Fruit fly (Drosophila melanogaster) whole organism, prepupa: ENCODE results near the gene Las.
A peak's percentile ranks its signal among the peaks of the same experiment; 100 is the strongest.

Experiments used
- Blimp-1 ChIP-seq: fragments of 200-800 bp; sonication (Bioruptor generic); optimal IDR thresholded peaks from 3 replicates; lab custom pipeline; 2017; ENCODE audit warnings: missing biosample characterization, missing genetic modification characterization, mild to moderate bottlenecking, moderate library complexity, missing genetic modification reagents
- CG10631 ChIP-seq: fragments of 200-800 bp; sonication (Bioruptor generic); optimal IDR thresholded peaks from 2 replicates; lab custom pipeline; 2016; ENCODE audit warnings: missing biosample characterization, missing genetic modification characterization
- CG10669 ChIP-seq: fragments of 200-800 bp; sonication (Bioruptor generic); optimal IDR thresholded peaks from 3 replicates; lab custom pipeline; 2018; ENCODE audit warnings: missing biosample characterization, mild to moderate bottlenecking, missing genetic modification characterization, moderate library complexity
- CG11294 ChIP-seq: fragments of 200-800 bp; sonication (Bioruptor generic); IDR thresholded peaks from 2 replicates; pipeline ENCODE4 v1.3.6; 2022; ENCODE audit warnings: missing biosample characterization, missing genetic modification characterization
- CG11762 ChIP-seq: fragments of 200-800 bp; sonication (Bioruptor generic); optimal IDR thresholded peaks from 3 replicates; lab custom pipeline; 2016; ENCODE audit warnings: missing biosample characterization, missing genetic modification characterization; ENCODE audit not compliant: insufficient read depth
- CG11902 ChIP-seq: fragments of 200-800 bp; sonication (Bioruptor generic); optimal IDR thresholded peaks from 3 replicates; lab custom pipeline; 2016; ENCODE audit warnings: missing biosample characterization, missing genetic modification characterization
- CG15336 ChIP-seq: fragments of 200-800 bp; sonication (Bioruptor generic); IDR thresholded peaks from 2 replicates; pipeline ENCODE4 v1.3.6; 2022; ENCODE audit warnings: missing biosample characterization, missing genetic modification characterization
- CG16779 ChIP-seq: fragments of 200-800 bp; sonication (Bioruptor generic); optimal IDR thresholded peaks from 3 replicates; lab custom pipeline; 2017; ENCODE audit warnings: missing biosample characterization, mild to moderate bottlenecking, missing genetic modification characterization
- CG3032 ChIP-seq: fragments of 200-800 bp; optimal IDR thresholded peaks from 2 replicates; lab custom pipeline; 2019; ENCODE audit warnings: missing biosample characterization, mild to moderate bottlenecking, missing genetic modification characterization, moderate library complexity
- CG31627 ChIP-seq: fragments of 200-800 bp; sonication (Bioruptor generic); optimal IDR thresholded peaks from 3 replicates; lab custom pipeline; 2016; ENCODE audit warnings: missing biosample characterization, missing genetic modification characterization
- CG32006 ChIP-seq: fragments of 200-800 bp; sonication (Bioruptor generic); optimal IDR thresholded peaks from 3 replicates; lab custom pipeline; 2017; ENCODE audit warnings: missing biosample characterization, mild to moderate bottlenecking, missing genetic modification characterization
- CG4318 ChIP-seq: fragments of 200-800 bp; sonication (Bioruptor generic); optimal IDR thresholded peaks from 3 replicates; lab custom pipeline; 2017; ENCODE audit warnings: missing biosample characterization, mild to moderate bottlenecking, missing genetic modification characterization
- CG6163 ChIP-seq: fragments of 200-800 bp; sonication (Bioruptor generic); IDR thresholded peaks from 3 replicates; pipeline ENCODE4 v1.3.6; 2022; ENCODE audit warnings: missing biosample characterization, missing genetic modification characterization
- CG6276 ChIP-seq: fragments of 200-800 bp; sonication (Bioruptor generic); optimal IDR thresholded peaks from 2 replicates; lab custom pipeline; 2017; ENCODE audit warnings: missing biosample characterization, mild to moderate bottlenecking, missing genetic modification characterization
- CG6792 ChIP-seq: fragments of 200-800 bp; sonication (Bioruptor generic); optimal IDR thresholded peaks from 3 replicates; lab custom pipeline; 2016; ENCODE audit warnings: missing biosample characterization, missing genetic modification characterization
- CG6808 ChIP-seq: fragments of 200-800 bp; sonication (Bioruptor generic); optimal IDR thresholded peaks from 3 replicates; lab custom pipeline; 2017; ENCODE audit warnings: missing biosample characterization, missing genetic modification characterization, mild to moderate bottlenecking, moderate library complexity, missing genetic modification reagents
- CG6854 ChIP-seq: fragments of 200-800 bp; sonication (Bioruptor generic); optimal IDR thresholded peaks from 2 replicates; lab custom pipeline; 2017; ENCODE audit warnings: missing biosample characterization, mild to moderate bottlenecking, missing genetic modification characterization
- CG8319 ChIP-seq: fragments of 200-800 bp; sonication (Bioruptor generic); optimal IDR thresholded peaks from 3 replicates; lab custom pipeline; 2016; ENCODE audit warnings: missing biosample characterization, missing genetic modification characterization
- CG8632 ChIP-seq: fragments of 200-800 bp; sonication (Bioruptor generic); optimal IDR thresholded peaks from 3 replicates; lab custom pipeline; 2016; ENCODE audit warnings: missing biosample characterization, missing genetic modification characterization
- CG9139 ChIP-seq: fragments of 200-800 bp; sonication (Bioruptor generic); optimal IDR thresholded peaks from 3 replicates; lab custom pipeline; 2017; ENCODE audit warnings: missing biosample characterization, mild to moderate bottlenecking, missing genetic modification characterization
- Eip75B ChIP-seq: fragments of 200-800 bp; sonication (Bioruptor generic); optimal IDR thresholded peaks from 3 replicates; lab custom pipeline; 2016; ENCODE audit warnings: missing biosample characterization, missing genetic modification characterization
- Eip78C ChIP-seq: fragments of 200-800 bp; sonication (Bioruptor generic); peaks from one replicate; lab custom pipeline; 2016; ENCODE audit warnings: missing biosample characterization, missing genetic modification characterization
- Eip93F ChIP-seq: fragments of 200-800 bp; sonication (Bioruptor generic); optimal IDR thresholded peaks from 2 replicates; lab custom pipeline; 2016; ENCODE audit warnings: missing biosample characterization, mild to moderate bottlenecking, missing genetic modification characterization
- Ets21C ChIP-seq: fragments of 200-800 bp; sonication (Bioruptor generic); optimal IDR thresholded peaks from 3 replicates; lab custom pipeline; 2016; ENCODE audit warnings: missing biosample characterization, missing genetic modification characterization
- Ets96B ChIP-seq: fragments of 200-800 bp; optimal IDR thresholded peaks from 2 replicates; lab custom pipeline; 2019; ENCODE audit warnings: missing biosample characterization, mild to moderate bottlenecking, missing genetic modification characterization, moderate library complexity
- Gug ChIP-seq: fragments of 200-800 bp; sonication (Bioruptor generic); IDR thresholded peaks from 2 replicates; pipeline ENCODE4 v1.3.6; 2022; ENCODE audit warnings: missing biosample characterization, missing genetic modification characterization
- Hr38 ChIP-seq: sonication (Bioruptor generic); optimal IDR thresholded peaks from 2 replicates; lab custom pipeline; 2016; ENCODE audit warnings: missing biosample characterization, missing genetic modification characterization
- Hr4 ChIP-seq: fragments of 200-800 bp; sonication (Bioruptor generic); optimal IDR thresholded peaks from 3 replicates; lab custom pipeline; 2016; ENCODE audit warnings: missing biosample characterization, missing genetic modification characterization
- Met ChIP-seq: fragments of 200-800 bp; sonication (Bioruptor generic); optimal IDR thresholded peaks from 3 replicates; lab custom pipeline; 2016; ENCODE audit warnings: missing biosample characterization, missing genetic modification characterization
- OdsH ChIP-seq: fragments of 200-800 bp; sonication (Bioruptor generic); optimal IDR thresholded peaks from 3 replicates; lab custom pipeline; 2016; ENCODE audit warnings: missing biosample characterization, missing genetic modification characterization
- Sox102F ChIP-seq: fragments of 200-800 bp; sonication (Bioruptor generic); optimal IDR thresholded peaks from 2 replicates; lab custom pipeline; 2016; ENCODE audit warnings: missing biosample characterization, mild to moderate bottlenecking, missing genetic modification characterization
- Sox15 ChIP-seq: fragments of 200-800 bp; sonication (Bioruptor generic); optimal IDR thresholded peaks from 3 replicates; lab custom pipeline; 2016; ENCODE audit warnings: missing biosample characterization, missing genetic modification characterization
- dac ChIP-seq: fragments of 200-800 bp; sonication (Bioruptor generic); optimal IDR thresholded peaks from 2 replicates; lab custom pipeline; 2017; ENCODE audit warnings: missing biosample characterization, mild to moderate bottlenecking, missing genetic modification characterization
- dsx ChIP-seq: fragments of 200-800 bp; optimal IDR thresholded peaks from 3 replicates; lab custom pipeline; 2019; ENCODE audit warnings: missing biosample characterization, mild to moderate bottlenecking, missing genetic modification characterization, moderate library complexity; ENCODE audit not compliant: poor library complexity, severe bottlenecking
- esn ChIP-seq: fragments of 200-800 bp; sonication (Bioruptor generic); optimal IDR thresholded peaks from 2 replicates; lab custom pipeline; 2016; ENCODE audit warnings: missing biosample characterization, mild to moderate bottlenecking, missing genetic modification characterization, moderate library complexity
- fd59A ChIP-seq: fragments of 200-800 bp; sonication (Bioruptor generic); optimal IDR thresholded peaks from 2 replicates; lab custom pipeline; 2017; ENCODE audit warnings: missing biosample characterization, mild to moderate bottlenecking, missing genetic modification characterization, missing genetic modification reagents
- fd85E ChIP-seq: fragments of 200-800 bp; sonication (Bioruptor generic); optimal IDR thresholded peaks from 3 replicates; lab custom pipeline; 2016; ENCODE audit warnings: missing biosample characterization, missing genetic modification characterization
- fkh ChIP-seq: fragments of 200-800 bp; sonication (Bioruptor generic); optimal IDR thresholded peaks from 3 replicates; lab custom pipeline; 2017; ENCODE audit warnings: missing biosample characterization, mild to moderate bottlenecking, missing genetic modification characterization, moderate library complexity
- lz ChIP-seq: fragments of 200-800 bp; sonication (Bioruptor generic); optimal IDR thresholded peaks from 3 replicates; lab custom pipeline; 2016; ENCODE audit warnings: missing biosample characterization, missing genetic modification characterization
- net ChIP-seq: fragments of 200-800 bp; sonication (Bioruptor generic); optimal IDR thresholded peaks from 3 replicates; lab custom pipeline; 2016; ENCODE audit warnings: missing biosample characterization, missing genetic modification characterization
- pdm3 ChIP-seq: fragments of 200-800 bp; sonication (Bioruptor generic); optimal IDR thresholded peaks from 3 replicates; lab custom pipeline; 2016; ENCODE audit warnings: missing biosample characterization, missing genetic modification characterization
- spab ChIP-seq: fragments of 200-800 bp; sonication (Bioruptor generic); optimal IDR thresholded peaks from 2 replicates; lab custom pipeline; 2017; ENCODE audit warnings: missing biosample characterization, mild to moderate bottlenecking, missing genetic modification characterization, missing genetic modification reagents
- topi ChIP-seq: fragments of 200-800 bp; sonication (Bioruptor generic); optimal IDR thresholded peaks from 3 replicates; lab custom pipeline; 2016; ENCODE audit warnings: missing biosample characterization, missing genetic modification characterization
- vri ChIP-seq: fragments of 200-800 bp; sonication (Bioruptor generic); optimal IDR thresholded peaks from 3 replicates; lab custom pipeline; 2016; ENCODE audit warnings: missing biosample characterization, mild to moderate bottlenecking, missing genetic modification characterization

Gene Las

DNA sequence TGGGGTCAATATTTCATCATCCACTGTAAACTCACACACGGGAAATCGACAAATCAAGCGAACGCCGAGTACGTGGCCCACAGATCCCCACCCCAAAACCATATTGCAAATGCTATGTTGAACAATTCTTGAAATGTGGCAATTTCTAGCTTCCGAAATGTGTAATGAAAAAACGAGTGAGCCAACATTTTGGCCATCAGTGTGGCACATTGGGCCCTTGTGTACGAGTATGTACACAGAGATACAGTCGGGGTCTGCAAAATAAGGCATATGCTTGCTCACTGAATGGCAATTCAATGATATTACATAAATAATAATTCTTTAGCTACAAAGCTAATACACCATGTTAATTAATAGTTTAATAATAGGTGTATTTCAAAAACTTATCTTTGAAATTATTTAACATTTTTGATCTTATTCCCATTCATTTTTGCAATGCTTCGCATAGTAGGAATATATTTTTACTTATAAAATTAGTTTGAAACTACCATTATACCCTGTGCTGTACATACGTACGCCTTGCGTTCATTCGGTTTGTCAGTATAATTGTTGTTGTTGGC is 32.5 kb downstream of the Las start (continued):
- TF ChIP-seq topi (GFP tag; lab: Kevin White, UChicago), result peak; percentile 92
- TF ChIP-seq CG8319 (GFP tag; lab: Kevin White, UChicago), result peak; percentile 91
- TF ChIP-seq CG3032 (tag; lab: Kevin White, UChicago), result peak; percentile 90
- peak; percentile 90 for TF ChIP-seq lz (GFP tag; lab: Kevin White, UChicago)
- TF ChIP-seq CG4318 (GFP tag; lab: Kevin White, UChicago), result peak; percentile 87
- TF ChIP-seq Ets96B, result peak; percentile 89
- peak; percentile 83 for TF ChIP-seq Ets21C (GFP tag; lab: Kevin White, UChicago)
- peak; percentile 86 for TF ChIP-seq dsx
- TF ChIP-seq Hr4 (GFP tag; lab: Kevin White, UChicago), result peak; percentile 92
- peak; percentile 90 for TF ChIP-seq Sox102F (GFP tag; lab: Kevin White, UChicago)
- peak; percentile 92 for TF ChIP-seq Met (GFP tag; lab: Kevin White, UChicago)
- TF ChIP-seq, all 60 proteins: peak for 60

DNA sequence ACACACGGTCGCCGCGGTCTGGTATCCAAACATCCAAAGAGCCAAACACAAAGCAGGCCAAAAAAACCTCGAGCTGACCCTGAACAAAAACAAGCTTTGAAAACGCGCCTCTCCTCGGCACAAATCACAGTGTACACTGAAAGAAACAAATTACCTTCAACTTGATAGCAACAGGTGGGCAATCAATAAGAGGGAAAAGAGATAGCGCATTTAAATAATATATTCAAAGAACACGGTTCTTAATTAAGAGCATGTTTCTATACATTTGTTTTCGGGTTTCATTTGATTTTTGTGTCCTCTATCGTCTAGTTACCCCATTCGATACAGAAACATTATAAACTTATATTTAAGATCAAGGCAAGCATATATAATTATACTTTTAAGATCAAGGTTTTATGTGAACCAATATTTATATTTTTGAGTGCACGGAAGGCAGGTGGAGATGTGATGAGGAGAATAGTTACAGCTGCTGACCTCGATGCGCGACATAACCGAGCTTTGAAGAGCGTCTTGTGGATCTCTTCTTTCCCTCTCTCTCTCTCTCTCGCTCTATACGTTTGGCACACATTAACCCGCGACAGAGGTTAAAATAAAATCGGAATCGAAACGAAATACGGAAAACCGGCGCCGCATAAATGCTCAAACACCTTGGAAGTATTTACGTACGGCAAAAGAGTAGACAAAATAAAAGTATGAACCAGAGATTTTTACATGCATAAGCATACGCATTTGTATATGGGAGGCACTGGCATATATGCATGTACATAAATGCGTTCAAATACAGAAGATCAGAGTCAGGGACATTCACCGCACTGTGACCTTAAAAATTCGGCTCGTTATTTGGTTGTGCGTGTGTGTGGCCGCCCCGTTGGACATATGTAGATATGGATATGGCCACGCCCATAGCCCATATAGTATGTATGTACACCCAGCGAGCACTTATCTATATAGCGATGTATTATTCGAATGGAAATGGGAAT is 33.6 kb downstream of the Las start:
- TF ChIP-seq Ets96B, result peak; percentile 79
- peak; percentile 11 for TF ChIP-seq Eip93F (GFP tag; lab: Kevin White, UChicago)
- TF ChIP-seq Hr38 (GFP tag; lab: Kevin White, UChicago), result no peak
- peak; percentile 82 for TF ChIP-seq CG10631 (GFP tag; lab: Kevin White, UChicago)
- TF ChIP-seq vri (GFP tag; lab: Kevin White, UChicago), result peak; percentile 39
- peak; percentile 72 for TF ChIP-seq CG3032 (tag; lab: Kevin White, UChicago)
- peak; percentile 50 for TF ChIP-seq Ets21C (GFP tag; lab: Kevin White, UChicago)
- TF ChIP-seq CG6808, result peak; percentile 65
- TF ChIP-seq CG9139, result peak; percentile 12
- peak; percentile 52; the same call in 1 of the 2 replicates for TF ChIP-seq Gug (GFP tag; lab: Robert Waterston, UW)
- TF ChIP-seq Eip78C (GFP tag; lab: Kevin White, UChicago), result peak; percentile 95
- peak; percentile 70 for TF ChIP-seq Sox15 (GFP tag; lab: Kevin White, UChicago)
- peak; percentile 65; the same call in 1 of the 2 replicates for TF ChIP-seq CG11294 (GFP tag; lab: Robert Waterston, UW)
- peak; percentile 69 for TF ChIP-seq CG16779
- TF ChIP-seq Eip75B (GFP tag; lab: Kevin White, UChicago), result peak; percentile 88
- peak; percentile 73 for TF ChIP-seq topi (GFP tag; lab: Kevin White, UChicago)
- TF ChIP-seq CG11902, result peak; percentile 62
- peak; percentile 61 for TF ChIP-seq CG31627
- peak; percentile 79 for TF ChIP-seq CG8632 (GFP tag; lab: Kevin White, UChicago)
- TF ChIP-seq fd59A (GFP tag; lab: Kevin White, UChicago), result peak; percentile 75
- TF ChIP-seq net (GFP tag; lab: Kevin White, UChicago), result peak; percentile 81
- TF ChIP-seq CG6276 (GFP tag; lab: Kevin White, UChicago), result peak; percentile 84
- peak; percentile 71 for TF ChIP-seq spab (GFP tag; lab: Kevin White, UChicago)
- TF ChIP-seq Blimp-1 (GFP tag; lab: Kevin White, UChicago), result no peak
- TF ChIP-seq fd85E, result peak; percentile 2
- TF ChIP-seq CG6163, result peak; percentile 64
- peak; percentile 79 for TF ChIP-seq OdsH
- peak; percentile 67 for TF ChIP-seq dsx
- peak; percentile 62 for TF ChIP-seq fkh
- peak; percentile 78 for TF ChIP-seq lz (GFP tag; lab: Kevin White, UChicago)
- TF ChIP-seq CG32006, result peak; percentile 95
- peak; percentile 85 for TF ChIP-seq CG15336 (GFP tag; lab: Robert Waterston, UW)
- peak; percentile 2 for TF ChIP-seq CG6854 (GFP tag; lab: Kevin White, UChicago)
- peak; percentile 88 for TF ChIP-seq CG4318 (GFP tag; lab: Kevin White, UChicago)
- TF ChIP-seq CG6792 (GFP tag; lab: Kevin White, UChicago), result peak; percentile 78
- peak; percentile 69 for TF ChIP-seq CG8319 (GFP tag; lab: Kevin White, UChicago)
- peak; percentile 77 for TF ChIP-seq CG11762
- TF ChIP-seq CG10669 (GFP tag; lab: Kevin White, UChicago), result peak; percentile 70
- peak; percentile 82 for TF ChIP-seq dac (GFP tag; lab: Kevin White, UChicago)
- TF ChIP-seq esn (GFP tag; lab: Kevin White, UChicago), result peak; percentile 79
- peak; percentile 85 for TF ChIP-seq pdm3 (GFP tag; lab: Kevin White, UChicago)
